Worm (Caenorhabditis elegans) whole organism, young adult: ENCODE results near the gene Y73C8C.10.

Experiments used
- D2030.7 ChIP-seq: fragments of 200-800 bp; sonication (Bioruptor generic); IDR thresholded peaks from 2 replicates; pipeline ENCODE4 v1.3.6; 2022; ENCODE audit warnings: missing genetic modification reagents, missing genetic modification characterization, missing compliant biosample characterization
- F39B2.1 ChIP-seq: fragments of 200-800 bp; sonication (Bioruptor generic); IDR thresholded peaks from 2 replicates; pipeline ENCODE4 v1.3.6; 2022; ENCODE audit warnings: missing genetic modification reagents, missing genetic modification characterization, missing compliant biosample characterization
- F49E8.2 ChIP-seq: sonication (generic microtip); optimal IDR thresholded peaks from 3 replicates; lab custom pipeline; 2017; ENCODE audit warnings: missing genetic modification characterization, mild to moderate bottlenecking, missing compliant biosample characterization, antibody characterized with exemption, moderate library complexity; ENCODE audit not compliant: insufficient read depth
- Y67H2A.10 ChIP-seq: fragments of 200-800 bp; sonication (Bioruptor generic); conservative IDR thresholded peaks from 2 replicates; pipeline ENCODE4 v1.3.6; 2022; ENCODE audit warnings: missing genetic modification reagents, missing genetic modification characterization, missing compliant biosample characterization
- aptf-3 ChIP-seq: fragments of 200-800 bp; sonication (Bioruptor generic); IDR thresholded peaks from 2 replicates; pipeline ENCODE4 v1.3.6; 2022; ENCODE audit warnings: missing genetic modification characterization, missing compliant biosample characterization
- attf-3 ChIP-seq: fragments of 200-800 bp; sonication (Bioruptor generic); conservative IDR thresholded peaks from 2 replicates; pipeline ENCODE4 v1.3.6; 2022; ENCODE audit warnings: missing genetic modification reagents, missing genetic modification characterization, missing compliant biosample characterization
- attf-6 ChIP-seq: fragments of 200-800 bp; sonication (Bioruptor generic); IDR thresholded peaks from 2 replicates; pipeline ENCODE4 v1.3.6; 2022; ENCODE audit warnings: missing genetic modification reagents, missing genetic modification characterization, missing compliant biosample characterization
- ceh-40 ChIP-seq: fragments of 200-800 bp; sonication (Bioruptor generic); IDR thresholded peaks from 2 replicates; pipeline ENCODE4 v1.3.6; 2022; ENCODE audit warnings: missing genetic modification characterization, missing compliant biosample characterization
- dpff-1 ChIP-seq: sonication (generic microtip); optimal IDR thresholded peaks from 2 replicates; lab custom pipeline; 2017; ENCODE audit warnings: mild to moderate bottlenecking, missing genetic modification characterization, missing compliant biosample characterization
- lag-1 ChIP-seq: fragments of 200-800 bp; sonication (Bioruptor generic); IDR thresholded peaks from 2 replicates; pipeline ENCODE4 v1.3.6; 2022; ENCODE audit warnings: missing genetic modification reagents, missing genetic modification characterization, missing compliant biosample characterization
- let-607 ChIP-seq, 2 experiments: fragments of 200-800 bp in 1 of 2; sonication (Bioruptor generic) in 1 of 2; sonication (generic microtip) in 1 of 2; optimal IDR thresholded peaks; 2 replicates each; lab custom pipeline; 2016 to 2018; ENCODE audit warnings: mild to moderate bottlenecking in 2 of 2, missing compliant biosample characterization in 2 of 2, missing genetic modification characterization in 2 of 2, moderate library complexity in 2 of 2, missing genotype in 1 of 2
- lin-35 ChIP-seq, 3 experiments: fragments of 150-350 bp in 2 of 3; sonication (generic microtip) in 1 of 3; optimal IDR thresholded peaks; 2 replicates each; lab custom pipeline; 2014 to 2018; ENCODE audit warnings: missing biosample characterization in 3 of 3, missing genetic modification characterization in 3 of 3, missing genetic modification reagents in 3 of 3
- mes-4 ChIP-seq: sonication (generic microtip); optimal IDR thresholded peaks from 2 replicates; lab custom pipeline; 2016; ENCODE audit warnings: missing genotype, missing genetic modification characterization, missing compliant biosample characterization
- nhr-120 ChIP-seq: fragments of 200-800 bp; sonication (Bioruptor generic); IDR thresholded peaks from 2 replicates; pipeline ENCODE4 v1.3.6; 2022; ENCODE audit warnings: missing genetic modification characterization, missing compliant biosample characterization
- nhr-90 ChIP-seq: sonication (generic microtip); optimal IDR thresholded peaks from 2 replicates; lab custom pipeline; 2016; ENCODE audit warnings: missing genotype, mild to moderate bottlenecking, missing genetic modification characterization, missing compliant biosample characterization
- tbp1 ChIP-seq: fragments of 200-800 bp; sonication (Bioruptor generic); optimal IDR thresholded peaks from 2 replicates; lab custom pipeline; 2018; ENCODE audit warnings: mild to moderate bottlenecking, missing genetic modification characterization, missing compliant biosample characterization
- tlf-1 ChIP-seq: fragments of 200-800 bp; sonication (Bioruptor generic); optimal IDR thresholded peaks from 2 replicates; lab custom pipeline; 2018; ENCODE audit warnings: mild to moderate bottlenecking, missing genetic modification characterization, missing compliant biosample characterization
- ztf-26 ChIP-seq: sonication (generic microtip); optimal IDR thresholded peaks from 2 replicates; lab custom pipeline; 2017; ENCODE audit warnings: missing genetic modification characterization, missing compliant biosample characterization

Y73C8C.10 gene

DNA sequence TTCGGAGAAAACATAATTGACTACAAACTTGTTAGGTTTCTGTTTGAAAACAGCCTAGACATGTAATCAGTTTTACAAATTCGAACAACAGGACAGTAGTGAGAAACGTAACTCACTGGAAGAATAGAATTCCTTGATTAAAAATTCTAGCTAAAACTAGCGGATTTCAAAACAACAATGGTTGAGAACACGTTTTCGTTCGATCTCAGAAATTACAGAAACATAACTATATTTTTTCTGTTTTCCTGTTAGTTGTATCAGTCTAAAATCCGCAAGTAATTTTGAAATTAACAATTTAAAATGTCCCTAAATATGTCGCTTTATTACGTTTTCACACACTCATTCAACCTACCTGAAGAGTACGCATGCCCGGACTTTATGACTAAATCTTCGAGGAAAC lies 41.3 kb downstream of the Y73C8C.10 start, which contains the start of gene srt-8:
Gene srt-8 (plus strand): TSS at position 301 of the 400 bp plus-strand sequence.
- TF ChIP-seq D2030.7 (GFP tag; lab: Robert Waterston, UW) (no peak), F39B2.1 (GFP tag; lab: Robert Waterston, UW) (no peak), tbp1 (GFP tag; lab: Kevin White, UChicago) (no peak), ceh-40 (GFP tag; lab: Robert Waterston, UW) (no peak), tlf-1 (GFP tag; lab: Kevin White, UChicago) (no peak), dpff-1 (tag; lab: Kevin White, UChicago) (no peak), lag-1 (no peak), attf-3 (GFP tag; lab: Robert Waterston, UW) (no peak), ztf-26 (tag; lab: Kevin White, UChicago) (no peak), let-607 (tag; optimal IDR thresholded peaks at IDR 0.05; lab: Kevin White, UChicago) (no peak), lin-35 (GFP tag; optimal IDR thresholded peaks at IDR 0.05; lab: Kevin White, UChicago) (no peak), F49E8.2 (tag; lab: Kevin White, UChicago) (no peak), Y67H2A.10 (GFP tag; lab: Robert Waterston, UW) (no peak), nhr-90 (tag; lab: Kevin White, UChicago) (no peak), aptf-3 (GFP tag; lab: Robert Waterston, UW) (no peak)
- TF ChIP-seq, all 124 proteins: peak for 0

- TF ChIP-seq dpff-1 (tag; lab: Kevin White, UChicago) = no peak
- TF ChIP-seq attf-6 (GFP tag; lab: Robert Waterston, UW) = no peak
- TF ChIP-seq, all 124 proteins: peak for 0
Observed at ce11 chrV:3081471-3081870, 46.1 kb downstream of the Y73C8C.10 start, which contains the start of gene srt-7. srt-7 (plus strand) TSS chrV:3081771.

- TF ChIP-seq nhr-120 (GFP tag; lab: Robert Waterston, UW) (no peak), mes-4 (no peak)
- TF ChIP-seq, all 124 proteins: peak for 0
Observed at ce11 chrV:3080792-3081191, 46.8 kb downstream of the Y73C8C.10 start, which contains the start of gene srt-5. srt-5 (minus strand) TSS chrV:3080892.
